Worm (Caenorhabditis elegans): ENCODE measurements around the gene fbxa-138.

The fbxa-138 gene

ce11 chrIII:1418709-1419108, 34.7 kb upstream of the fbxa-138 start (continued):
- TF ChIP-seq ceh-82 (tag; optimal IDR thresholded peaks at IDR 0.05) (peak; percentile 85 to 97 (median 86)), lsy-2 (tag; optimal IDR thresholded peaks at IDR 0.05) (peak; percentile 99), unc-30 (tag; optimal IDR thresholded peaks at IDR 0.05) (no peak), vab-15 (tag; optimal IDR thresholded peaks at IDR 0.05) (peak; percentile 33), hlh-17 (GFP tag; optimal IDR thresholded peaks at IDR 0.05; ENCODE audit: borderline replicate concordance) (no peak), snpc-4 (tag; optimal IDR thresholded peaks at IDR 0.05) (peak; percentile 34), sox-4 (tag; optimal IDR thresholded peaks at IDR 0.05) (peak; percentile 48), tlp-1 (tag; optimal IDR thresholded peaks at IDR 0.05) (no peak), fkh-8 (tag; optimal IDR thresholded peaks at IDR 0.05) (peak; percentile 90), ceh-8 (GFP tag; optimal IDR thresholded peaks at IDR 0.05) (peak; percentile 12), C16A3.4 (tag; optimal IDR thresholded peaks at IDR 0.05) (peak; percentile 87), lin-39 (tag; optimal IDR thresholded peaks at IDR 0.05) (peak; percentile 5), fkh-10 (GFP tag; optimal IDR thresholded peaks at IDR 0.05) (peak; percentile 62), nhr-76 (tag; optimal IDR thresholded peaks at IDR 0.05) (no peak), ztf-11 (tag; optimal IDR thresholded peaks at IDR 0.05) (peak in 1 of 2 experiments; percentile 73), fkh-4 (tag; optimal IDR thresholded peaks at IDR 0.05; ENCODE audit: borderline replicate concordance) (peak; percentile 28), efl-3 (GFP tag; optimal IDR thresholded peaks at IDR 0.05) (no peak), nhr-28 (tag; optimal IDR thresholded peaks at IDR 0.05) (no peak), swsn-7 (tag; optimal IDR thresholded peaks at IDR 0.05) (peak; percentile 88), sptf-1 (tag; optimal IDR thresholded peaks at IDR 0.05) (no peak), irx-1 (tag; optimal IDR thresholded peaks at IDR 0.05) (peak; percentile 69), ztf-4 (tag; optimal IDR thresholded peaks at IDR 0.05) (peak; percentile 47), hpl-2 (GFP tag; optimal IDR thresholded peaks at IDR 0.05) (peak; percentile 70), zip-4 (GFP tag; optimal IDR thresholded peaks at IDR 0.05) (peak; percentile 62), grh-1 (GFP tag; IDR thresholded peaks at IDR 0.05) (peak; percentile 86), mdl-1 (tag; optimal IDR thresholded peaks at IDR 0.05) (peak in 1 of 2 experiments; percentile 89), isw-1 (GFP tag; IDR thresholded peaks at IDR 0.05) (peak; percentile 89), fos-1 (tag; optimal IDR thresholded peaks at IDR 0.05) (peak; percentile 68), nhr-12 (tag; optimal IDR thresholded peaks at IDR 0.05) (no peak), C04F5.9 (tag; optimal IDR thresholded peaks at IDR 0.05) (peak; percentile 49), nhr-77 (tag; optimal IDR thresholded peaks at IDR 0.05) (peak; percentile 79), unc-62 (GFP tag; optimal IDR thresholded peaks at IDR 0.05) (no peak), nhr-11 (tag; optimal IDR thresholded peaks at IDR 0.05) (no peak), Y116A8C.19 (tag; optimal IDR thresholded peaks at IDR 0.05; ENCODE audit: borderline replicate concordance) (no peak), jun-1 (tag; optimal IDR thresholded peaks at IDR 0.05) (peak; percentile 85), xbp-1 (tag; optimal IDR thresholded peaks at IDR 0.05) (peak; percentile 87), egl-13 (tag; optimal IDR thresholded peaks at IDR 0.05) (peak; percentile 77), pax-3 (tag; optimal IDR thresholded peaks at IDR 0.05) (peak; percentile 83), unc-130 (tag; optimal IDR thresholded peaks at IDR 0.05) (peak; percentile 70), lin-35 (GFP tag; optimal IDR thresholded peaks at IDR 0.05) (peak; percentile 82 to 89), ces-1 (GFP tag; optimal IDR thresholded peaks at IDR 0.05) (no peak), aly-2 (tag; optimal IDR thresholded peaks at IDR 0.05) (peak; percentile 15), ceh-90 (tag; optimal IDR thresholded peaks at IDR 0.05) (no peak), nhr-19 (GFP tag; conservative IDR thresholded peaks at IDR 0.05) (peak; percentile 89), elt-2 (tag; optimal IDR thresholded peaks at IDR 0.05) (peak; percentile 53), skn-1 (tag; optimal IDR thresholded peaks at IDR 0.05) (peak; percentile 87), nhr-84 (tag; optimal IDR thresholded peaks at IDR 0.05) (no peak), dsc-1 (tag; optimal IDR thresholded peaks at IDR 0.05) (peak; percentile 89), nhr-90 (tag; optimal IDR thresholded peaks at IDR 0.05; ENCODE audit: poor library complexity) (peak; percentile 85), unc-86 (tag; optimal IDR thresholded peaks at IDR 0.05) (peak; percentile 83), efl-1 (optimal IDR thresholded peaks at IDR 0.05) (peak; percentile 85 to 92), efl-1 (GFP tag; optimal IDR thresholded peaks at IDR 0.05 in 1 of 2) (peak; percentile 76 to 97), snu-23 (GFP tag; optimal IDR thresholded peaks at IDR 0.05) (peak; percentile 93), sup-37 (GFP tag; optimal IDR thresholded peaks at IDR 0.05) (peak; percentile 72)
